Fruit fly (Drosophila melanogaster): ENCODE results near the gene CG10154.

CG10154 gene

dm6 chr3L:13400872-13401418 lies 36.0 kb downstream of the CG10154 start, which contains the start of gene sens:
sens (minus strand) TSS chr3L:13401125.
- TF ChIP-seq Snoo (tag; optimal IDR thresholded peaks at IDR 0.05) = peak; percentile 27
- TF ChIP-seq CG15710 (tag; optimal IDR thresholded peaks at IDR 0.05) = no peak
- TF ChIP-seq rn (GFP tag; IDR thresholded peaks at IDR 0.05) = no peak
- TF ChIP-seq CG12605 (GFP tag; IDR thresholded peaks at IDR 0.05) = no peak
- no peak for TF ChIP-seq EcR (GFP tag; optimal IDR thresholded peaks at IDR 0.05)

DNA sequence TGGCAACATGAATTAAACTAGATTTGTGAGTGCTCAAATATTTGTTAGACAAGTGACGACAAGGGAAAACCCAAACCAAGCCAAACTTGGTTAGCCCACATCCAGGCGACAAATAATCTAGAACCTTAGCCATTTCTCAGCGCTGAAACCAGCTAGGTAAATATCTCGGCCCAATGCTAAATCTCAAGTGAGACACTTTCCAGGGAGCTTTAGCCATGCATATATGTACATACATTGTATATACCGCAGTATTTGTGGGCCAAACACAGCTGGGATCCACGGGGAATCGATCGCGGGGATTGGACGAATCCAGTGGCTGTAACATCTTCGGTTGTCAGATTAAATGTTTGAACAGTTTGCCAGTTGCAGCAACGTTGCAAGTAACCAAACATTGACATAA lies 39.3 kb downstream of the CG10154 start:
- TF ChIP-seq CG34367 (tag; optimal IDR thresholded peaks at IDR 0.05) (no peak), rn (GFP tag; IDR thresholded peaks at IDR 0.05) (no peak), CG9948 (tag; optimal IDR thresholded peaks at IDR 0.05) (no peak), CG12605 (GFP tag; IDR thresholded peaks at IDR 0.05) (no peak), CG17806 (tag; optimal IDR thresholded peaks at IDR 0.05) (no peak), Snoo (tag; optimal IDR thresholded peaks at IDR 0.05) (no peak), Pif1A (GFP tag; optimal IDR thresholded peaks at IDR 0.05) (no peak), D1 (tag; optimal IDR thresholded peaks at IDR 0.05) (no peak), CG8159 (tag; optimal IDR thresholded peaks at IDR 0.05) (no peak), CG10348 (GFP tag; IDR thresholded peaks at IDR 0.05) (no peak), CG8301 (tag; optimal IDR thresholded peaks at IDR 0.05) (no peak), gl (tag; optimal IDR thresholded peaks at IDR 0.05) (no peak), Ets98B (GFP tag; IDR thresholded peaks at IDR 0.05) (no peak)

DNA sequence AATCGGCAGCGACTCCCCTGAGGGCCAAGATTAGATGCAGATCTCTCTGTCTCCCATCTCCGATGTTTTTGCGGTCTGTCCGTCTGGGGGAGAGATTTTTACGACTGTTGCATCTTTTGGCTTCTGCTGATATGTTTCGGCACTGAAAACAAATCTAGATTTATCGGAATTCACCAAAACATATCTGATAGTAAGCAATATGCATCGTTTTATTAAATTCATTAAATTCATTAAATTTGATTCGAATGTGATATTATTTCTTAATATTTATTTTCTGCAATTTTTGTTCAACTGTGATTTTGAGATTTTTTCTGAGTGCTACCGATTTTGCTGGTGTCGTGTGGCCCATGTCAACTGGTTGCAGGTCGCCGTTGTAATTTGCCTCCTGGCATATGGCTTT lies 43.4 kb downstream of the CG10154 start:
- TF ChIP-seq CG9948 (tag; optimal IDR thresholded peaks at IDR 0.05) = peak; percentile 11
- no peak for TF ChIP-seq CG34367 (tag; optimal IDR thresholded peaks at IDR 0.05)
- peak; percentile 63 for TF ChIP-seq CG8159 (tag; optimal IDR thresholded peaks at IDR 0.05)

dm6 chr3L:13389834-13390233 lies 47.1 kb downstream of the CG10154 start, which contains the start of gene Poc1:
Poc1 (minus strand) TSS chr3L:13390006.
- TF ChIP-seq CG17806 (tag; optimal IDR thresholded peaks at IDR 0.05) = no peak
- TF ChIP-seq gl (tag; optimal IDR thresholded peaks at IDR 0.05) = no peak
- peak; percentile 8 for TF ChIP-seq D1 (tag; optimal IDR thresholded peaks at IDR 0.05)

DNA sequence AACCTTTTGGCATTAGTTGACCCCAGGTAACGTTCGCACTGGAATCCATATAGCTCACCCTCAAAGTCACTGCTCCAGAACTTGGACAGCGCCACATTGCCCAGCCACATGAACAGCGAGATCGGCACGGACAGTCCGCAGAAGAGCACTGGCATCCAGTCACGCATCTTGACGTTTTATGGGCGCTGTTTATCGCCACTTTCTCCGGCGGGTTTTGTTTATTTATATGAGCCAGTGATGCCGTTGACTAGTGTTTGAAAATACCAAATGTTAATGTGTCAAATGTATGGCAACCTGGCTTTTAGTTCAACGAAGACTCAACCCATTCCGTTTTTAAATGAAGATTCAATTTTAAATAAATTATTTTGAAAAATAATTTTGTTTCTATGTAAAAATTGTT lies 49.3 kb downstream of the CG10154 start, which contains the start of gene CG10171:
Gene CG10171, minus strand, starts transcription at position 300 of the 400 bp plus-strand sequence.
- no peak for TF ChIP-seq CG12605 (GFP tag; IDR thresholded peaks at IDR 0.05)
- no peak for TF ChIP-seq CG8301 (tag; optimal IDR thresholded peaks at IDR 0.05)
- TF ChIP-seq CG9948 (tag; optimal IDR thresholded peaks at IDR 0.05) = no peak
- no peak for TF ChIP-seq D1 (tag; optimal IDR thresholded peaks at IDR 0.05)
- TF ChIP-seq CG32121 (GFP tag; IDR thresholded peaks at IDR 0.05) = no peak
- TF ChIP-seq rn (GFP tag; IDR thresholded peaks at IDR 0.05) = no peak
- TF ChIP-seq CG4496 (GFP tag; IDR thresholded peaks at IDR 0.05) = no peak
- no peak for TF ChIP-seq Pif1B (GFP tag; optimal IDR thresholded peaks at IDR 0.05)
- no peak for TF ChIP-seq Snoo (tag; optimal IDR thresholded peaks at IDR 0.05)
- TF ChIP-seq CG10348 (GFP tag; IDR thresholded peaks at IDR 0.05) = no peak
- TF ChIP-seq gl (tag; optimal IDR thresholded peaks at IDR 0.05) = no peak
- no peak for TF ChIP-seq Ets98B (GFP tag; IDR thresholded peaks at IDR 0.05)
- no peak for TF ChIP-seq CG13204 (GFP tag; optimal IDR thresholded peaks at IDR 0.05)
- no peak for TF ChIP-seq EcR (GFP tag; optimal IDR thresholded peaks at IDR 0.05)
- no peak for TF ChIP-seq fd96Ca (GFP tag; IDR thresholded peaks at IDR 0.05)
- no peak for TF ChIP-seq CG17806 (tag; optimal IDR thresholded peaks at IDR 0.05)
- TF ChIP-seq CG14655 (GFP tag; optimal IDR thresholded peaks at IDR 0.05) = no peak
- TF ChIP-seq CG34367 (tag; optimal IDR thresholded peaks at IDR 0.05) = no peak

Measured in whole organism, pupa.